Worm (Caenorhabditis elegans) whole organism, late embryonic: ENCODE data around the gene T25B9.9.
"Not testable (repeated sequence)": the region's sequence is repeated elsewhere in the genome, so short reads cannot be mapped to it uniquely, and the experiment has no call there.

ENCODE experiments used
- C08G9.2 ChIP-seq: sonication (generic microtip); optimal IDR thresholded peaks from 2 replicates; lab custom pipeline; 2016; ENCODE audit warnings: mild to moderate bottlenecking, missing genetic modification characterization, moderate library complexity, missing compliant biosample characterization
- C38D4.7 ChIP-seq: fragments of 200-800 bp; sonication (Bioruptor generic); optimal IDR thresholded peaks from 2 replicates; lab custom pipeline; 2018; ENCODE audit warnings: mild to moderate bottlenecking, missing genetic modification characterization, moderate library complexity, missing compliant biosample characterization
- F13H6.1 ChIP-seq: sonication (generic microtip); optimal IDR thresholded peaks from 2 replicates; lab custom pipeline; 2016; ENCODE audit warnings: missing genetic modification characterization, missing compliant biosample characterization
- T23F11.4 ChIP-seq: fragments of 200-800 bp; sonication (Bioruptor generic); optimal IDR thresholded peaks from 2 replicates; lab custom pipeline; 2018; ENCODE audit warnings: mild to moderate bottlenecking, missing genetic modification characterization, missing compliant biosample characterization
- Y22D7AL.16 ChIP-seq: sonication (generic microtip); optimal IDR thresholded peaks from 2 replicates; lab custom pipeline; 2016; ENCODE audit warnings: missing genetic modification characterization, missing compliant biosample characterization
- ceh-19 ChIP-seq: fragments of 200-800 bp; sonication (Bioruptor generic); optimal IDR thresholded peaks from 2 replicates; lab custom pipeline; 2018; ENCODE audit warnings: mild to moderate bottlenecking, missing genetic modification characterization, missing compliant biosample characterization
- ceh-30 ChIP-seq: fragments of 150-350 bp; optimal IDR thresholded peaks from 2 replicates; lab custom pipeline; 2014; ENCODE audit warnings: missing biosample characterization, missing genetic modification characterization
- ceh-34 ChIP-seq: sonication (generic microtip); optimal IDR thresholded peaks from 2 replicates; lab custom pipeline; 2016; ENCODE audit warnings: mild to moderate bottlenecking, missing genetic modification characterization, missing compliant biosample characterization
- ceh-45 ChIP-seq: fragments of 200-800 bp; sonication (Bioruptor generic); IDR thresholded peaks from 2 replicates; pipeline ENCODE4 v1.3.6; 2022; ENCODE audit warnings: missing genetic modification reagents, missing genetic modification characterization, missing compliant biosample characterization
- dmd-4 ChIP-seq: sonication (generic microtip); optimal IDR thresholded peaks from 2 replicates; lab custom pipeline; 2016; ENCODE audit warnings: borderline replicate concordance, missing genetic modification characterization, missing compliant biosample characterization
- dve-1 ChIP-seq: sonication (generic microtip); optimal IDR thresholded peaks from 2 replicates; lab custom pipeline; 2017; ENCODE audit warnings: antibody characterized with exemption, mild to moderate bottlenecking, missing genetic modification characterization, missing compliant biosample characterization
- elt-2 ChIP-seq: sonication (generic microtip); optimal IDR thresholded peaks from 2 replicates; lab custom pipeline; 2016; ENCODE audit warnings: missing genetic modification reagents, missing genetic modification characterization, missing compliant biosample characterization
- eyg-1 ChIP-seq: sonication (generic microtip); optimal IDR thresholded peaks from 2 replicates; lab custom pipeline; 2016; ENCODE audit warnings: missing genotype, missing genetic modification characterization, missing compliant biosample characterization
- gmeb-2 ChIP-seq: sonication (generic microtip); optimal IDR thresholded peaks from 2 replicates; lab custom pipeline; 2016; ENCODE audit warnings: missing genetic modification characterization, inconsistent platforms, missing compliant biosample characterization
- hlh-15 ChIP-seq: sonication (generic microtip); optimal IDR thresholded peaks from 2 replicates; lab custom pipeline; 2016; ENCODE audit warnings: missing genetic modification characterization, missing compliant biosample characterization
- hlh-30 ChIP-seq: sonication (generic microtip); optimal IDR thresholded peaks from 2 replicates; lab custom pipeline; 2017; ENCODE audit warnings: antibody characterized with exemption, missing genetic modification characterization, missing compliant biosample characterization; ENCODE audit not compliant: insufficient read depth
- hlh-6 ChIP-seq: sonication (generic microtip); optimal IDR thresholded peaks from 2 replicates; lab custom pipeline; 2016; ENCODE audit warnings: missing genotype, missing genetic modification characterization, missing compliant biosample characterization
- lim-6 ChIP-seq: sonication (generic microtip); optimal IDR thresholded peaks from 2 replicates; lab custom pipeline; 2016; ENCODE audit warnings: missing genetic modification characterization, missing compliant biosample characterization
- lin-11 ChIP-seq: fragments of 200-800 bp; sonication (Bioruptor generic); optimal IDR thresholded peaks from 2 replicates; lab custom pipeline; 2018; ENCODE audit warnings: mild to moderate bottlenecking, missing genetic modification characterization, missing compliant biosample characterization
- madf-2 ChIP-seq: sonication (generic microtip); optimal IDR thresholded peaks from 2 replicates; lab custom pipeline; 2017; ENCODE audit warnings: missing genetic modification characterization, missing compliant biosample characterization
- nhr-11 ChIP-seq: fragments of 150-350 bp; optimal IDR thresholded peaks from 2 replicates; lab custom pipeline; 2014; ENCODE audit warnings: missing biosample characterization, missing genetic modification characterization
- odd-2 ChIP-seq: sonication (generic microtip); optimal IDR thresholded peaks from 2 replicates; lab custom pipeline; 2017; ENCODE audit warnings: antibody characterized with exemption, mild to moderate bottlenecking, missing genetic modification characterization, missing compliant biosample characterization
- sdc-2 ChIP-seq: sonication (generic microtip); optimal IDR thresholded peaks from 2 replicates; lab custom pipeline; 2016; ENCODE audit warnings: missing genotype, missing genetic modification characterization, missing compliant biosample characterization
- sox-2 ChIP-seq: fragments of 200-800 bp; sonication (Bioruptor generic); IDR thresholded peaks from 2 replicates; pipeline ENCODE4 v1.3.6; 2022; ENCODE audit warnings: missing genetic modification reagents, missing genetic modification characterization, missing compliant biosample characterization
- sox-4 ChIP-seq: sonication (generic microtip); optimal IDR thresholded peaks from 2 replicates; lab custom pipeline; 2017; ENCODE audit warnings: mild to moderate bottlenecking, missing genetic modification characterization, inconsistent platforms, missing compliant biosample characterization
- syd-9 ChIP-seq: sonication (generic microtip); optimal IDR thresholded peaks from 2 replicates; lab custom pipeline; 2016; ENCODE audit warnings: mild to moderate bottlenecking, missing genetic modification characterization, moderate library complexity, missing compliant biosample characterization
- tbx-2 ChIP-seq: sonication (generic microtip); optimal IDR thresholded peaks from 2 replicates; lab custom pipeline; 2016; ENCODE audit warnings: missing genetic modification characterization, missing compliant biosample characterization
- tbx-7 ChIP-seq: sonication (generic microtip); optimal IDR thresholded peaks from 2 replicates; lab custom pipeline; 2016; ENCODE audit warnings: missing genotype, missing genetic modification characterization, missing compliant biosample characterization
- unc-42 ChIP-seq: sonication (generic microtip); optimal IDR thresholded peaks from 2 replicates; lab custom pipeline; 2016; ENCODE audit warnings: missing genotype, missing genetic modification characterization, missing compliant biosample characterization

The T25B9.9 gene

ce11 chrIV:10751740-10752139 is 17.7 kb upstream of the T25B9.9 start, which contains the start of gene T25B9.2:
T25B9.2 (minus strand) TSS chrIV:10751840.
- TF ChIP-seq unc-42, madf-2, gmeb-2 (tag; lab: Kevin White, UChicago): not testable (repeated sequence)

ce11 chrIV:10754685-10755084 is 14.8 kb upstream of the T25B9.9 start, which contains the start of gene T25B9.5:
T25B9.5 (minus strand) TSS chrIV:10754785.
- TF ChIP-seq tbx-2 (tag; lab: Kevin White, UChicago), result no peak
- TF ChIP-seq eyg-1 (tag; lab: Kevin White, UChicago), result no peak
- TF ChIP-seq dmd-4 (tag; lab: Kevin White, UChicago), result no peak
- no peak for TF ChIP-seq hlh-30 (tag; lab: Kevin White, UChicago)
- TF ChIP-seq hlh-15 (tag; lab: Kevin White, UChicago), result no peak
- no peak for TF ChIP-seq gmeb-2 (tag; lab: Kevin White, UChicago)
- TF ChIP-seq unc-42 (tag; lab: Kevin White, UChicago), result no peak

ce11 chrIV:10757616-10758193 is 11.7 kb upstream of the T25B9.9 start, which contains the start of the genes T25B9.4 and T25B9.6:
T25B9.4 (minus strand) TSS chrIV:10757716.
T25B9.6 (plus strand) TSS chrIV:10758143.
- no peak for TF ChIP-seq ceh-19 (GFP tag; lab: Kevin White, UChicago)

ce11 chrIV:10761344-10761743 is 8.1 kb upstream of the T25B9.9 start, which contains the start of gene ugt-54:
ugt-54 (plus strand) TSS chrIV:10761698.
- peak; percentile 83 for TF ChIP-seq elt-2
- no peak for TF ChIP-seq nhr-11 (tag; lab: Kevin White, UChicago)

ce11 chrIV:10764206-10764605 is 5.2 kb upstream of the T25B9.9 start, which contains the start of gene T25B9.11:
T25B9.11 (plus strand) TSS chrIV:10764506.
- TF ChIP-seq hlh-6 (tag; lab: Kevin White, UChicago), result no peak
- no peak for TF ChIP-seq F13H6.1 (tag; lab: Kevin White, UChicago)
- TF ChIP-seq madf-2 (tag; lab: Kevin White, UChicago), result no peak
- TF ChIP-seq lin-11, result no peak
- TF ChIP-seq sox-4 (tag; lab: Kevin White, UChicago), result no peak
- TF ChIP-seq unc-42 (tag; lab: Kevin White, UChicago), result no peak
- no peak for TF ChIP-seq ceh-45 (GFP tag; lab: Robert Waterston, UW)
- no peak for TF ChIP-seq ceh-30 (tag; lab: Kevin White, UChicago)
- no peak for TF ChIP-seq C08G9.2 (tag; lab: Kevin White, UChicago)
- TF ChIP-seq ceh-34 (tag; lab: Kevin White, UChicago), result no peak
- TF ChIP-seq odd-2 (tag; lab: Kevin White, UChicago), result no peak
- no peak for TF ChIP-seq syd-9
- no peak for TF ChIP-seq sdc-2
- no peak for TF ChIP-seq T23F11.4 (GFP tag; lab: Kevin White, UChicago)
- TF ChIP-seq Y22D7AL.16, result no peak
- TF ChIP-seq hlh-30 (tag; lab: Kevin White, UChicago), result no peak
- TF ChIP-seq C38D4.7, result no peak
- no peak for TF ChIP-seq sox-2 (GFP tag; lab: Robert Waterston, UW)
- no peak for TF ChIP-seq dve-1

ce11 chrIV:10765053-10765452 is 4.4 kb upstream of the T25B9.9 start, which contains the start of gene T25B9.12:
T25B9.12 (plus strand) TSS chrIV:10765353.
- TF ChIP-seq dmd-4 (tag; lab: Kevin White, UChicago), result no peak
- no peak for TF ChIP-seq lim-6
- TF ChIP-seq tbx-7 (tag; lab: Kevin White, UChicago), result no peak
- TF ChIP-seq ceh-45 (GFP tag; lab: Robert Waterston, UW), result no peak
